Worm (Caenorhabditis elegans) whole organism, L2 larva: ENCODE measurements around the gene hlh-8.

Experiments used
- snpc-4 ChIP-seq: fragments of 150-350 bp; optimal IDR thresholded peaks from 2 replicates; lab custom pipeline; 2014; ENCODE audit warnings: missing biosample characterization, missing genetic modification characterization
- zag-1 ChIP-seq: fragments of 150-350 bp; optimal IDR thresholded peaks from 2 replicates; lab custom pipeline; 2014; ENCODE audit warnings: missing biosample characterization, missing genetic modification characterization

ce11 chrX:8157132-8157531 lies 40.9 kb downstream of the hlh-8 start:
- no peak for TF ChIP-seq zag-1
- TF ChIP-seq snpc-4 (tag; lab: Kevin White, UChicago): no peak
